Worm (Caenorhabditis elegans) whole organism, L1 larva: ENCODE results near the gene rha-1.

Source experiments
- Y116A8C.19 ChIP-seq: sonication (generic microtip); optimal IDR thresholded peaks from 2 replicates; lab custom pipeline; 2016; ENCODE audit warnings: missing compliant biosample characterization, missing genetic modification characterization, borderline replicate concordance
- dpl-1 ChIP-seq, 3 experiments: fragments of 150-350 bp in 2 of 3; sonication (generic microtip) in 1 of 3; optimal IDR thresholded peaks; 2 replicates each; lab custom pipeline; 2014 to 2017; ENCODE audit warnings: missing biosample characterization in 3 of 3, missing genetic modification characterization in 3 of 3, missing genetic modification reagents in 3 of 3
- hlh-4 ChIP-seq: sonication (generic microtip); optimal IDR thresholded peaks from 2 replicates; lab custom pipeline; 2016; ENCODE audit warnings: mild to moderate bottlenecking, missing genetic modification characterization, missing compliant biosample characterization
- lin-14 ChIP-seq: fragments of 200-800 bp; sonication (Bioruptor generic); optimal IDR thresholded peaks from 2 replicates; lab custom pipeline; 2018; ENCODE audit warnings: mild to moderate bottlenecking, missing genetic modification characterization, moderate library complexity, missing compliant biosample characterization
- nhr-237 ChIP-seq: fragments of 150-350 bp; optimal IDR thresholded peaks from 2 replicates; lab custom pipeline; 2014; ENCODE audit warnings: missing biosample characterization, missing genetic modification characterization
- nhr-28 ChIP-seq: fragments of 150-350 bp; optimal IDR thresholded peaks from 2 replicates; lab custom pipeline; 2014; ENCODE audit warnings: missing biosample characterization, missing genetic modification characterization
- rnt-1 ChIP-seq: sonication (generic microtip); optimal IDR thresholded peaks from 2 replicates; lab custom pipeline; 2016; ENCODE audit warnings: mild to moderate bottlenecking, missing genetic modification characterization, moderate library complexity, missing compliant biosample characterization

ce11 chrII:8890017-8890416 lies 6.6 kb upstream of the rha-1 start:
- TF ChIP-seq Y116A8C.19 (no peak), nhr-237 (tag; lab: Kevin White, UChicago) (no peak), lin-14 (GFP tag; lab: Kevin White, UChicago) (no peak), rnt-1 (tag; lab: Kevin White, UChicago) (no peak), dpl-1 (GFP tag; optimal IDR thresholded peaks at IDR 0.05; lab: Kevin White, UChicago) (no peak), nhr-28 (no peak), hlh-4 (tag; lab: Kevin White, UChicago) (no peak)
